Worm (Caenorhabditis elegans): ENCODE data around the gene clec-185.
A peak's percentile ranks its signal among the peaks of the same experiment; 100 is the strongest.

Gene clec-185

ce11 chrIV:12435442-12435841 lies 3.0 kb upstream of the clec-185 start, which contains the start of gene irg-4:
Gene irg-4, plus strand, starts transcription at chrIV:12435833.
- peak; percentile 91 for TF ChIP-seq pqm-1 (tag; optimal IDR thresholded peaks at IDR 0.05)
- TF ChIP-seq fkh-10 (GFP tag; optimal IDR thresholded peaks at IDR 0.05): no peak
- TF ChIP-seq elt-2 (tag; optimal IDR thresholded peaks at IDR 0.05): peak; percentile 96
- TF ChIP-seq egl-5 (tag; optimal IDR thresholded peaks at IDR 0.05): no peak
- TF ChIP-seq pha-4 (tag; optimal IDR thresholded peaks at IDR 0.05): no peak
- TF ChIP-seq lsy-12 (tag; optimal IDR thresholded peaks at IDR 0.05): no peak
- TF ChIP-seq hmg-11 (tag; optimal IDR thresholded peaks at IDR 0.05): no peak
- no peak for TF ChIP-seq aly-2 (tag; optimal IDR thresholded peaks at IDR 0.05)
- no peak for TF ChIP-seq ceh-9 (tag; optimal IDR thresholded peaks at IDR 0.05)
- no peak for TF ChIP-seq fos-1 (tag; optimal IDR thresholded peaks at IDR 0.05)
- TF ChIP-seq fkh-2 (tag; optimal IDR thresholded peaks at IDR 0.05): no peak
- peak; percentile 23 for TF ChIP-seq jun-1 (tag; optimal IDR thresholded peaks at IDR 0.05)

DNA sequence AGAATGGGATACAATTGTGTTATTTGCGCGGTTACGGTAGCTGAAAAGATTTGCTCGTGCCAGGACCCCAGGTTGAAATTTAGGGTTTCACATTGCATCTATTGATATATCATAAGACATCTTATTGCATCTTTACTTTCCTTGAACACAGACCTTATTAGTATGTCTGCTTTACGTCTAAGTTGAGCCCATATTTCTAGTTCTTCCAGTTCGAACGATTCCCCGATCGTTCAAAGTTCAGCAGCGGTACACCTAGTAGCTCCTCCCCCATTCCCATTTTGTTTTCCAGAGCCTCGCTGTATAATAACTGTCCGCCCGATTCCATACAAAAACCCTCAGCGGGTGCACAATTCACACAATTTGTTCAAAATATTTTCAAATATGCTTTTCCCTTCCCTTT lies 3.3 kb downstream of the clec-185 start, which contains the start of gene C25G4.17:
Gene C25G4.17 (plus strand): TSS at position 301 of the 400 bp plus-strand sequence.
- TF ChIP-seq nhr-77 (tag; optimal IDR thresholded peaks at IDR 0.05) (no peak), ztf-4 (tag; optimal IDR thresholded peaks at IDR 0.05) (no peak), ceh-9 (tag; optimal IDR thresholded peaks at IDR 0.05) (no peak), ceh-16 (tag; optimal IDR thresholded peaks at IDR 0.05) (no peak), egl-5 (tag; optimal IDR thresholded peaks at IDR 0.05) (no peak), hmg-11 (tag; optimal IDR thresholded peaks at IDR 0.05) (no peak)

ce11 chrIV:12443936-12444335 lies 5.5 kb downstream of the clec-185 start, which contains the start of gene C25G4.2:
Gene C25G4.2, minus strand, starts transcription at chrIV:12444035.
- TF ChIP-seq ztf-11 (tag; optimal IDR thresholded peaks at IDR 0.05) (no peak), nhr-43 (tag; optimal IDR thresholded peaks at IDR 0.05; ENCODE audit: poor library complexity, severe bottlenecking) (no peak), nhr-77 (tag; optimal IDR thresholded peaks at IDR 0.05) (no peak), daf-12 (tag; optimal IDR thresholded peaks at IDR 0.05) (no peak), ceh-82 (tag; optimal IDR thresholded peaks at IDR 0.05) (no peak)

ce11 chrIV:12445463-12445934 lies 7.0 kb downstream of the clec-185 start, which contains the start of gene C25G4.3:
Gene C25G4.3, minus strand, starts transcription at chrIV:12445884.
- TF ChIP-seq elt-3 (tag; optimal IDR thresholded peaks at IDR 0.05) (no peak), ceh-82 (tag; optimal IDR thresholded peaks at IDR 0.05) (no peak), fos-1 (tag; optimal IDR thresholded peaks at IDR 0.05) (no peak), nhr-43 (tag; optimal IDR thresholded peaks at IDR 0.05; ENCODE audit: poor library complexity, severe bottlenecking) (no peak), lsy-12 (tag; optimal IDR thresholded peaks at IDR 0.05) (no peak), snpc-4 (tag; optimal IDR thresholded peaks at IDR 0.05) (no peak), hmg-11 (tag; optimal IDR thresholded peaks at IDR 0.05) (no peak), mdl-1 (tag; optimal IDR thresholded peaks at IDR 0.05) (no peak), ceh-9 (tag; optimal IDR thresholded peaks at IDR 0.05) (no peak), jun-1 (tag; optimal IDR thresholded peaks at IDR 0.05) (no peak), nhr-67 (tag; optimal IDR thresholded peaks at IDR 0.05) (no peak)

- TF ChIP-seq lin-39 (tag; optimal IDR thresholded peaks at IDR 0.05): peak; percentile 27
- no peak for TF ChIP-seq ceh-28 (tag; optimal IDR thresholded peaks at IDR 0.05)
- peak; percentile 38 for TF ChIP-seq nhr-23 (tag; optimal IDR thresholded peaks at IDR 0.05)
- TF ChIP-seq nhr-25 (tag; optimal IDR thresholded peaks at IDR 0.05): peak; percentile 30
- TF ChIP-seq lin-15B (tag; optimal IDR thresholded peaks at IDR 0.05): peak; percentile 51
Measured at ce11 chrIV:12451225-12451831, 12.9 kb downstream of the clec-185 start, which contains the start of gene dpy-26. Gene dpy-26, minus strand, starts transcription at chrIV:12451335.

- TF ChIP-seq unc-39 (tag; optimal IDR thresholded peaks at IDR 0.05): no peak
- TF ChIP-seq lin-15B (tag; optimal IDR thresholded peaks at IDR 0.05): no peak
- TF ChIP-seq ceh-9 (tag; optimal IDR thresholded peaks at IDR 0.05): no peak
- no peak for TF ChIP-seq tbx-2 (tag; optimal IDR thresholded peaks at IDR 0.05)
- TF ChIP-seq nhr-12 (tag; optimal IDR thresholded peaks at IDR 0.05): no peak
- no peak for TF ChIP-seq ceh-82 (tag; optimal IDR thresholded peaks at IDR 0.05)
- TF ChIP-seq pha-4 (tag; optimal IDR thresholded peaks at IDR 0.05): no peak
- TF ChIP-seq elt-3 (tag; optimal IDR thresholded peaks at IDR 0.05): no peak
- no peak for TF ChIP-seq hmg-11 (tag; optimal IDR thresholded peaks at IDR 0.05)
- no peak for TF ChIP-seq mml-1 (tag; optimal IDR thresholded peaks at IDR 0.05)
- TF ChIP-seq ztf-4 (tag; optimal IDR thresholded peaks at IDR 0.05): no peak
- TF ChIP-seq nhr-237 (tag; optimal IDR thresholded peaks at IDR 0.05): no peak
- TF ChIP-seq skn-1 (tag; optimal IDR thresholded peaks at IDR 0.05): no peak
Measured at ce11 chrIV:12454115-12454514, 15.7 kb downstream of the clec-185 start, which contains the start of gene spe-44. Gene spe-44, minus strand, starts transcription at chrIV:12454215.

Data from whole organism, L3 larva.